Worm (Caenorhabditis elegans) whole organism, dauer: Measurements from ENCODE around the gene F35E8.9.
"Not testable (repeated sequence)": the region's sequence is repeated elsewhere in the genome, so short reads cannot be mapped to it uniquely, and the experiment has no call there.

ENCODE experiments used
- unc-62 ChIP-seq: sonication (generic microtip); optimal IDR thresholded peaks from 2 replicates; lab custom pipeline; 2017; ENCODE audit warnings: missing biosample characterization, missing genetic modification reagents, missing genetic modification characterization

F35E8.9 gene

DNA sequence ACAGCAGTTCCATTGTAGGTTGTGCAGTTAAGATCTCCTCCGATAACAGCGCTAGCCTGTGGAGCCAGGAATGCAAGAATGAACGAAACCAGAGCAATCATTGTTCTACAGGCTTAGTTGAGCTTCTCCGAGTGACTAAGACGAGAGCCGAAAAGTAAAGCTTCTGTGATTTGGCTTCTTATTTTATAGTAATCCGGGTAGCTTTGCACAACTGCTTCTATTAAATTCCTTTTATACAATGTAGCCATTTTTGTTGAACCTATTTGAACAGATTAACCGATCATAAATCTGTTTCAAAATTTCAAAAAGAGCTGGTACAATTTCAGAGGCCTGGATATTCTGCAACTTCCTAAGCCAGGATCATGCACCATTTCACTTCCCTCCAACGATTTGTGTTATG is at the start of gene F35E8.9:
F35E8.9 (minus strand) TSS at position 101 of the 400 bp plus-strand sequence.
- TF ChIP-seq unc-62 (GFP tag; lab: Kevin White, UChicago) = no peak

DNA sequence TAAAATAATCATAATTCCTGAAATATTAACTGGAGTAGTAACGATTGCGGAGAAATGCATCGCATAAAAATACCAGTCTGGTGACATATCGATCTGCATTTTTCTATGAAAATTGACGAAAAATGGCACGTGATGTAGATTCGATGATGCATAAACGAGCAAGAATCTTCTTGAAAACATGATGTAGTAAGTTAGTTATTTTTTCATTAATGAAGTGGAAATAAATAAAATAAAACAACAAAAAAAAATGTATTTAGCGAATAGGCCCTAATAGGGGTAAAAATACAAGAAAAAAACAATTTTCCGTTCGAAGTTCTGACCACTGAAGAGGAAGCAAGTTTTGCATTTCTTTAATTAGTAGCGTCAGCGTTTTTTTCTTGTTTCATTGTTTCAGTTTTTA is 47.8 kb upstream of the F35E8.9 start, which contains the start of gene sri-2:
sri-2 (minus strand) TSS at position 101 of the 400 bp plus-strand sequence.
- no peak for TF ChIP-seq unc-62 (GFP tag; lab: Kevin White, UChicago)

DNA sequence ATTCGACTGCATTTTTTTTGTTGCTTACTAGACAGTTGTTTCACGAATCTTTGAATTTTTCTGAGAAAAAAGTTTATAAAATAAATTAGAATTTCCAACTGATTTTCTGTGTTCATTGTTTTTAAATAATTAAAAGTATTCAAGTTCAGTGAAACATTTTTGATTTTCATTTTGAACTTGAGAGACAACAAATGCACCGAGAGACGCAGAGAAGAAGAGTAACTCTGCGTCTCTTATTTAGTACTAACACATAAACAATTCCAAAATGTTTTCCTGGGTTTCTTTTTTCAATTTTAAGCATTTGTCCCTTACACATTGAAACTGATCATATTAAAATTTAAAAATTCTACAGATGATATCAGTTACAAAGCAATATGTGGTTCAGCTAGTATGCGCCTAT is 42.1 kb upstream of the F35E8.9 start:
- no peak for TF ChIP-seq unc-62 (GFP tag; lab: Kevin White, UChicago)

DNA sequence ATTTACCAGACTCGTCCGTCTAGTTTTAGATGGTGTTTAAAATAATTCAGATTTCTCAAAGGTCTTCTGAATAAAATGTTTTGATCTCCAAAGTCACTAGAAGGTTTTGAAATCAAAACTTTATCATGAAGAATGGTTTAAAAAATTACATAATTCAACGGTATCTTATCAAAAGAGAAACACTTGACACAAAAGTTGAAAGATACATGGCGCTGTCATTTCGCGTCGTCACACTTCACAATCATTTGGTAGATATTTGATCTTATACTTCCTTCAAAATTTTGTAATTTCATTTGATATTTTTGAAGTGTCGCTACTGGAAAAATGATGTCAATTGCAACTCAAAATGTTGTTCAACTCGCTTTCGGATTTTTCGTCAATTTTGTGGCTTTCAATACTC is 39.7 kb upstream of the F35E8.9 start, which contains the start of gene F36G9.3:
F36G9.3 (plus strand) TSS at position 301 of the 400 bp plus-strand sequence.
- TF ChIP-seq unc-62 (GFP tag; lab: Kevin White, UChicago) = no peak

DNA sequence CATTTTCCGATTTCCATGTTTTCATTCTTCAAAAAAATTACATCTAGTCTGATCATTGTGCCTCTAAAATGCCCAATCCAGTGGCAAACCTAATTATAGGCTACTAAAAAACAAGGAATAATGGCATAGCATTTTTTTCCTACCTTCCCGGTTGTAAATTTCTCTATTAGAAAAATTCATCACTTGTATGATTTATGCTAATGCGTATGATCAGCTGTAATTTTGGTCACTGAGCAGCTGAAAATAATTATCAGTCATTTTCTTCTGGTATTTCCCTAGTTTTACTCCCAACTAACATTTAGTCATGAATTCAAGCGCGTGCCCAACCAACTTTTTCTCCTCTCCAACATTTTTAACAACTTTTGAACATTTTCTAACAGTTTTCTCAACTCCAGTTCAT is 38.1 kb upstream of the F35E8.9 start, which contains the start of gene srh-186:
srh-186 (plus strand) TSS at position 301 of the 400 bp plus-strand sequence.
- TF ChIP-seq unc-62 (GFP tag; lab: Kevin White, UChicago) = no peak

DNA sequence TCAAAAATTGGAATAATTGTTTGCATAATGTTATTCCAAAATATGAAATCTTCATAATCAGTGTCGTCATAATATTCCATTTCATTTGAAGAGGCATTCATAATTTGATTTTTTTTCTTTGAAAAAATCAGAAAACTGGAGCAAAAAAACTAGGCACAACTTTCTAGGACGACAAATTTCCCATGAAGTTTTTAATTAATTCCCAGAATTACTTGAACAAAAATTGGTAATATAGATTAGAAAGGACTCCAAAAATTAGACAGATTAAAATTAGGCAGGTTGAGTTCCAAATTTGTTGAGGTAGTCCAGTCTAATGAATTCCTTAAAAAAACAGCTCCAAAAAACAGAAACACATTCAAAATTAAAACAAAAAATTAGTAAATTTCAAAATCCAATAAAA is 37.6 kb upstream of the F35E8.9 start, which contains the start of gene srw-57:
srw-57 (minus strand) TSS at position 101 of the 400 bp plus-strand sequence.
- TF ChIP-seq unc-62 (GFP tag; lab: Kevin White, UChicago) = no peak

DNA sequence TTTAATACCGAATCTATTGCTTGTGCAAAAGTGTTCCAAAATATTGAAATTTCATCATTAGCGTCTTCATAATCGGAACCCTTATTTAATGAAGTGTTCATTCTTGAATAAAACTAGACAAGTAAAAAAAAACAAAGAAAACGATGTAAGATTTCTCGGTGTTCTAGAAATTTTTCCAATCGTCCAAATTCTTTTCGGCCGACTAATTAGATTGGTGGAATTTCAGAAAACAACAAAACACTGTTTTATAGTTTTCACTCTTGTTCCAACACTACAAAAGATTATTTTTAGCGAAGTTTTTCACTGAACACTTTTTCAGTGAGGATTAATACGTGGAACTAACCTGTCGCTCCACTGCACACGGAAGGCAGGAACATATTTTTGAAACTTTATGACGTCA is 35.4 kb upstream of the F35E8.9 start, which contains the start of gene srw-56:
srw-56 (minus strand) TSS at position 101 of the 400 bp plus-strand sequence.
- TF ChIP-seq unc-62 (GFP tag; lab: Kevin White, UChicago) = no peak

DNA sequence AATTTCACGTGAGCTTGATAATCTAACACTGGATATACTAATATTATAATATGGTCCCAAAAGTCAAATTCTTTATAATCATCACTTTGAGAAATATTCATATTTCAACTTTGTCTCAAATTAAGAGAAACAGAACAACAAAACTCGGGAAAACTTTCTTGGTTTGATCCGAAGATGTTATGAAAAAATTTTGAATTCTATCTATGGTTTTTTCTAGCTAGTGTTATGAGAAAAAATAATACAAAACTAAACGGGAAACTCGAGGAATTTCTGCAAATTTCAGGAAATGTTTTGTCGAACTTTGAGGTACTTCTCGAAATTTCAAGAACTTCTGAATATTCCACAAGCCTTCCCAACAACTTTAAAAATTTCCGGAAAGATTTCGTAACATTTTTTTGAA is 33.5 kb upstream of the F35E8.9 start, which contains the start of gene srw-59:
srw-59 (minus strand) TSS at position 101 of the 400 bp plus-strand sequence.
- TF ChIP-seq unc-62 (GFP tag; lab: Kevin White, UChicago) = no peak

DNA sequence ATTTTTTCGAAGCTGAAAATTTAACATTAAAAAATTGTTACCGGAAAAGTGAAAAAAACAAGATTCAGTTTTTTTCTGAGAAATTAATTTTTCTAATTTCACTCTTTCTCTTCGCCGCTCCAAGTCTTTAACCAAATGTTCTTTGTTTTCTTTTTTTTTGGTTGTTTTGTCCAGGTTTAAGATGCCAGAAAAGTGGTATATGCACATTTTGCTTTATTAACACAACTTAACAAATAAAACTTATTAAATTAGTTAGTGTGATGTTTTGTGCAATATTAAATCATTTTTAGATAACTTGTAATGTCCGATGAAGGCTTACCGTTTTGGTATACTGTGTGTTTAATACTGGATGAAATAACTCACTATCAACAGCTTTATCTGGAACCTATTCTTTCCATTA is 25.8 kb upstream of the F35E8.9 start, which contains the start of gene srw-53:
srw-53 (plus strand) TSS at position 301 of the 400 bp plus-strand sequence.
- TF ChIP-seq unc-62 (GFP tag; lab: Kevin White, UChicago) = no peak

DNA sequence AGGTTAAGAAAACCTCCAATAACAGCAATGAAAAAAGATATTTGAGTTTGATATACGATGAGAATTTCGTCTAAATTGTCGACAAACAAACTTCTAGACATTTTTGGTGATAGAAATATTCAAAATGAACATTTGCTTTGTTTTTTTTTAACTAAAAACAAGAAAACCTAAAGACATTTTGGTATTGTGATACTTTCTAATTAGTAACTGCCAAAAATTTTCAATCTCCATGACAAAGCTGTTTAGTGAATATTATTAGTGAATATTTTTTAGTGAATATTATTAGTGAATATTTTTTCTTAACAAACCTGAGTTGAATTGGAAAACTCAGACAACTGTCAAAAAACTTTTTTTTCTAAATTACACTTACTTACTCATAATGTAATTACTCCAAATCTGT is 22.9 kb upstream of the F35E8.9 start, which contains the start of gene srw-55:
srw-55 (minus strand) TSS at position 101 of the 400 bp plus-strand sequence.
- no peak for TF ChIP-seq unc-62 (GFP tag; lab: Kevin White, UChicago)

DNA sequence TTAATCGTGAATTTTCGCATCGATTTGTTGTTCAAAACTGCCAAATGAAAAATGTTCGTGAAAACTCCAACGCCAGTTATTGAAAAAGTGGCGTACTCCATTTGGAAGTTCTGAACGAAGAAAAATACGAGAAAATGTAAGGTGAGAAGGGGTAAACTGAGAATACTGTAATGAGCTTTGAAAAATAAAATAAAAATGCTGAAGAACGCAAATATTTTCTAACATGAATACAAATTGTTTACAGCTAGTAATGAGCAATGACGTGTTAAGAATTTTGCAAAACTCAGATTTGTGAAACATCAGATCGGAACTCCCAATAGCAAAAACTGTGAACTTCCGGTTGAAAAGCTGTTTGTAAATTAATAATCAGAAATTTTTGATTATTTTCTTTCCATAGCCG is 15.0 kb upstream of the F35E8.9 start, which contains the start of gene srw-26:
srw-26 (minus strand) TSS at position 101 of the 400 bp plus-strand sequence.
- TF ChIP-seq unc-62 (GFP tag; lab: Kevin White, UChicago) = no peak

DNA sequence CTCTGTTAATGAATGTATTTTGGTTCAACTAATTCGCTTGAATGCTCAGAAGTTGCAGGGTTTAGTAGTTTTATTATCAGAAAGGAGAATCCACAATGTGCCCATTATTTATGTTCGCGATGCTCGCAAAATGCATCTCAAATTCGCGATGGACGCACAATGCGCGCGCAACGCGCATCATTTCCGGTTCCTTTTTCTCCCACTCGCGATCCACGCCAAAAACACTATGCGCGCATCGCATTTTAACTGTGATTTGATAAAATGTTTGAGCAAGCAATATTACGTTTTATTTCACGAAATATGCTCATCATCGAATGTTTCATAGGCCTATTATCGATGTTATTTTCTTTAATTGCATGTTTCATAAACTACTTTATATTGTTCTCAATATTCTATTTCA is 12.5 kb upstream of the F35E8.9 start, which contains the start of gene srbc-77:
srbc-77 (plus strand) TSS at position 301 of the 400 bp plus-strand sequence.
- TF ChIP-seq unc-62 (GFP tag; lab: Kevin White, UChicago) = not testable (repeated sequence)

DNA sequence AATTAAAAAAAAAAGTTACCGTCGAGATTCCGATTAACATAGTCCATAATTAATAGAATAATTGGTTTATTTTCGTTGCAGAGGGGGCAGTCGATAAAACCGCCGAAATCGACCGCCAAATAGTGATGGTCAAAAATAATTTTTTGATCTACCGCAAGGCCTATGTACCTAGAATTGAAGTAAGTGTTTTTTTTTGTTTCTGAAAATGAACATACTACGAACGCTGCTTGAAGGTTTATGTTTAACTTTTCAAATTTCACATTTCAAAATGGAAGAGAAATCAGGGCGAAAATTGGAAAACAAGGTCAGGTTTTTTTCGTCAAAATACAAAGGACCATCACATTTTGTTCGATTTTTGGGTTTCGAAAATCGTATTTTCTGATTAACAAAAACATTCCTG is 11.0 kb upstream of the F35E8.9 start, which contains the start of gene pzf-1:
pzf-1 (minus strand) TSS at position 101 of the 400 bp plus-strand sequence.
- no peak for TF ChIP-seq unc-62 (GFP tag; lab: Kevin White, UChicago)

DNA sequence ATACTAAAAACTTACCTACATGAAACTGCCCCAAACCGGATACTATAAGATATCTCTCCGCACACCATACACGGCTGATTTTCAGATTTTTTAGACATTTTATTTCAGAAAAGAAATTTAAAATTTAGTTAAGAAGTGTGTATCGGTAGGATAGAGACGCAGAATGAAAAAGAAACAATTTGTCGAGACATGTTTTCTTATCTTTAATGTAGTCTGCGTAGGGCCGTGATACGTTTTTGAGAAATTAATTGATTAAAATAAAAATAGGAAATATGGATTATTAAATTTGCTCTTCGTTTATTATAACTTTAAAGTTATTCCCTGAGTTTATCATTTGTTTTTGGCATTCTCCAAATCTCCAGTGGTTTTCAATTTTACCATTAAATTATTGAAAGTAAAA is 6.9 kb upstream of the F35E8.9 start, which contains the start of gene nhr-108:
nhr-108 (minus strand) TSS at position 166 of the 400 bp plus-strand sequence.
- no peak for TF ChIP-seq unc-62 (GFP tag; lab: Kevin White, UChicago)

DNA sequence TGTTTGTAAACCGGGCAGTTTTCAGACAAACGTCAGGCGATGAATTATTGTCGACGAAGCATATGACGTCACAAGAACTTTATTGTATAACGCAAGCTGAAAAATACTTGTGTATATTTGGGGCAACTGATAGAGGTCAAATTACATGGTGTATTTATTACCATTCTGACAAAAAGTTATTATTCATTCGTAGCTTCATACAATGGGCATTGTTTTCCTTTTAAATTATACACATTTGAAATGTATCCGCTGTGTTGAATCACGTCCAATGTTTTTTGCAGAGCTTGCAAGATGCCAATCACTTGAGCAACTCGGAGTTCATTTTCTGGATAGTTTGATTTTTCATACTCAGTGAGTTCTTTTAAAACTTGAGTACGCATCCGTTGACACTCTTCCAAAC is 5.6 kb upstream of the F35E8.9 start, which contains the start of gene F35E8.13:
F35E8.13 (plus strand) TSS at position 301 of the 400 bp plus-strand sequence.
- TF ChIP-seq unc-62 (GFP tag; lab: Kevin White, UChicago) = no peak

DNA sequence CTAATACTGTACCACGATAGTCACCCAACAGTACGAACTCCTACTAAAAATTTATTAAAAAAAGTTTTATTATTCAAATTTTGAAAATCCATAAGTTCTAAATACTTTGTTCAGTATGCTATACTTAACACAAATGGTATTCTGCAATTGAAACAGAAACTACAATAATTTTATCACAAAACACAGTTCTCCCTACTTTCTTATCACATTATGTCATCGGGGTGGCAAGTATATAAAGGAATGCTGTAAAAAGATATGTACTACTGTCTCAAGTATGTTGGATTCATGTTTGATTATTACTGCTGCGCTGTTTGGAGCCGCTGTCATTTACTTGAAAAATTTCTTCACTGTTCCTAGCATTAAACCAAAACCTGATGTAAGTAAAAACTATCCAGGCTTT is 3.7 kb upstream of the F35E8.9 start, which contains the start of gene cdr-1:
cdr-1 (plus strand) TSS at position 208 of the 400 bp plus-strand sequence.
- no peak for TF ChIP-seq unc-62 (GFP tag; lab: Kevin White, UChicago)
